Worm (Caenorhabditis elegans): ENCODE data around the gene rocf-1.

rocf-1 gene

DNA sequence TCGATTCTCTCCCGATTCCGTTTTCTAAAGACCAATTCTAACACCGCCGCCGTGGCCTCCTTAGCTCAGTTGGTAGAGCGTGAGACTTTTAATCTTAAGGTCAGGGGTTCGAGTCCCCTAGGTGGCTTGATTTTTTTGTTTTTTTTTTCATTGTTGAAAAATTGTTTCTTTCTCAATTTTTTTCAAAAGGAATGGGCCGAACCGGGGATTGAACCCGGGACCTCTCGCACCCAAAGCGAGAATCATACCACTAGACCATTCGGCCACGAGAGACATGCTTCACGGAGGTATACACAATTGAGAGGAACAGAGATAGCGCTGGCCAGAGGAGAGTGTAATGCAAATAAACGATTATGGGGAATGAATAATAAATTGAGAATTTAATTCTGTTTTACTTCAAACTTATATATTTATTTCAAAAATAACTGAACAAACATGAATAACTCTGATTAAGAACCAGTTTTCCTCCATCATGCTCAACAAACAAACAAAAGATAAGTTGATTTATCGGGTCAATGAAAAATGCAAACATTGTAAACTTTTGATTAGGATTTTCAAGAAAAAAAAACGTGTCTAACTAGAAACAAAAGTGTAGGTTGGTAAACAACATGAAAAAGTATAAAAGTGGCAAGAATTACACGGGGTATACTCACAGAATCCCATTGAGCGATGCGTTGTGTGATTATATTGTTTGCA, 878 bp upstream of the rocf-1 start, which contains the start of gene pqn-71 (continued):
- TF ChIP-seq dmd-6 (GFP tag; IDR thresholded peaks at IDR 0.05) (peak; percentile 94), ZK546.5 (tag; optimal IDR thresholded peaks at IDR 0.05) (no peak), ceh-28 (tag; optimal IDR thresholded peaks at IDR 0.05) (no peak), egl-43 (GFP tag; IDR thresholded peaks at IDR 0.05) (peak; percentile 97), nhr-48 (tag; optimal IDR thresholded peaks at IDR 0.05) (peak; percentile 91), snpc-1.2 (GFP tag; IDR thresholded peaks at IDR 0.05) (peak; percentile 92), snpc-4 (tag; optimal IDR thresholded peaks at IDR 0.05) (peak; percentile 27), saeg-2 (GFP tag; IDR thresholded peaks at IDR 0.05) (peak; percentile 92), set-16 (GFP tag; IDR thresholded peaks at IDR 0.05) (peak; percentile 63; the same call in 1 of the 2 replicates), lim-7 (GFP tag; IDR thresholded peaks at IDR 0.05) (peak; percentile 92), fos-1 (tag; optimal IDR thresholded peaks at IDR 0.05) (no peak), egl-27 (tag; optimal IDR thresholded peaks at IDR 0.05) (no peak), nhr-42 (GFP tag; IDR thresholded peaks at IDR 0.05) (peak; percentile 94), unc-130 (GFP tag; optimal IDR thresholded peaks at IDR 0.05) (peak; percentile 93), cey-2 (tag; optimal IDR thresholded peaks at IDR 0.05; ENCODE audit: borderline replicate concordance, insufficient read depth) (peak; percentile 70), Y75B8A.6 (GFP tag; IDR thresholded peaks at IDR 0.05) (peak; percentile 91), ztf-11 (tag; optimal IDR thresholded peaks at IDR 0.05) (no peak), nhr-102 (tag; optimal IDR thresholded peaks at IDR 0.05) (no peak), unc-39 (tag; optimal IDR thresholded peaks at IDR 0.05) (no peak), daf-12 (tag; optimal IDR thresholded peaks at IDR 0.05) (no peak), nhr-6 (tag; optimal IDR thresholded peaks at IDR 0.05) (peak; percentile 51), lin-13 (GFP tag; optimal IDR thresholded peaks at IDR 0.05) (peak; percentile 93), lin-39 (tag; optimal IDR thresholded peaks at IDR 0.05) (no peak), attf-4 (tag; optimal IDR thresholded peaks at IDR 0.05) (peak; percentile 26), Y105C5A.15 (GFP tag; IDR thresholded peaks at IDR 0.05) (peak; percentile 97), vab-7 (GFP tag; IDR thresholded peaks at IDR 0.05) (peak; percentile 91), dve-1 (tag; optimal IDR thresholded peaks at IDR 0.05; ENCODE audit: insufficient read depth) (peak; percentile 99), lin-15B (tag; optimal IDR thresholded peaks at IDR 0.05) (no peak), tra-1 (GFP tag; IDR thresholded peaks at IDR 0.05) (peak; percentile 97), F10B5.3 (tag; optimal IDR thresholded peaks at IDR 0.05) (peak; percentile 81), ceh-82 (tag; optimal IDR thresholded peaks at IDR 0.05) (no peak), daf-19 (GFP tag; conservative IDR thresholded peaks at IDR 0.05) (peak; percentile 82; the same call in 1 of the 2 replicates), zip-11 (GFP tag; IDR thresholded peaks at IDR 0.05) (peak; percentile 85; the same call in 1 of the 2 replicates), spr-3 (GFP tag; optimal IDR thresholded peaks at IDR 0.05) (peak; percentile 91), lsy-2 (tag; optimal IDR thresholded peaks at IDR 0.05) (no peak), ztf-7 (tag; optimal IDR thresholded peaks at IDR 0.05) (no peak)

DNA sequence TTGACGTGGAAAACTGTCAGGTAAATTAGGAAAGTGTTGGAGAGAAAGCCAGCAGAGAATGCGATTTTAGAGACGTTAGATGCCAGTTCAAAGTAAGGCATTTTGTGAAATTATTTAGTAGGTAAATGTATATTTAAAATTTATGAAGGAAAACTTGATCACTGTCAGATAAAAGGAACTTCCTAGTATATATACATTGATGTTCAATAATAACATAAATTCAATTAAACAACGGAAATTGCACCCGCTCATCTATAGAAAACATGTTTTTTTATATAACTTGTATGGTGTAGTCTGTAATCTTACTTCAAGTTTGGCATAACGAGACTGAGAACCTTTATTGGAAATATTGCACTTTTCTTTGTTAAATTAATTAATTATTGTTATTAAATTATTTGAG, 5.2 kb downstream of the rocf-1 start, which contains the start of gene str-71:
Gene str-71, minus strand, starts transcription at position 101 of the 400 bp plus-strand sequence.
- TF ChIP-seq nhr-41 (GFP tag; IDR thresholded peaks at IDR 0.05) (no peak), aha-1 (tag) (peak; percentile 83)

- TF ChIP-seq zag-1 (tag; optimal IDR thresholded peaks at IDR 0.05): no peak
- no peak for TF ChIP-seq mdl-1 (tag; optimal IDR thresholded peaks at IDR 0.05)
- no peak for TF ChIP-seq tag-97 (GFP tag; IDR thresholded peaks at IDR 0.05)
- TF ChIP-seq zfp-2 (tag; optimal IDR thresholded peaks at IDR 0.05): no peak
- TF ChIP-seq ceh-28 (tag; optimal IDR thresholded peaks at IDR 0.05): no peak
- TF ChIP-seq R02D3.7 (tag; optimal IDR thresholded peaks at IDR 0.05): no peak
- TF ChIP-seq Y75B8A.6 (GFP tag; IDR thresholded peaks at IDR 0.05): peak; percentile 57; the same call in 1 of the 2 replicates
- TF ChIP-seq lin-39 (tag; optimal IDR thresholded peaks at IDR 0.05): no peak
- TF ChIP-seq skn-1 (tag; optimal IDR thresholded peaks at IDR 0.05): no peak
- TF ChIP-seq lsy-2 (tag; optimal IDR thresholded peaks at IDR 0.05): no peak
- TF ChIP-seq nhr-111 (GFP tag; optimal IDR thresholded peaks at IDR 0.05): peak; percentile 39
- TF ChIP-seq tra-1 (GFP tag; IDR thresholded peaks at IDR 0.05): no peak
- 0 out of 2 replicates have a peak, but pooled peaks have one; percentile 26 for TF ChIP-seq nhr-42 (GFP tag; IDR thresholded peaks at IDR 0.05)
- TF ChIP-seq sdz-12 (GFP tag; optimal IDR thresholded peaks at IDR 0.05): no peak
- TF ChIP-seq arid-1 (GFP tag; conservative IDR thresholded peaks at IDR 0.05): peak; percentile 75; the same call in 1 of the 2 replicates
- TF ChIP-seq spr-1 (tag; optimal IDR thresholded peaks at IDR 0.05): no peak
- no peak for TF ChIP-seq rbr-2 (tag; optimal IDR thresholded peaks at IDR 0.05)
- no peak for TF ChIP-seq saeg-2 (GFP tag; IDR thresholded peaks at IDR 0.05)
- no peak for TF ChIP-seq ZK546.5 (tag; optimal IDR thresholded peaks at IDR 0.05)
These were observed 10.0 kb downstream of the rocf-1 start for ce11 chrV:15454322-15454721.
